Worm (Caenorhabditis elegans) whole organism, L3 larva: Measurements from ENCODE around the gene fipr-16.

Experiments
- R02D3.7 ChIP-seq: fragments of 150-350 bp; optimal IDR thresholded peaks from 2 replicates; lab custom pipeline; 2014; ENCODE audit warnings: missing biosample characterization, missing genetic modification characterization
- ZK546.5 ChIP-seq: sonication (generic microtip); optimal IDR thresholded peaks from 2 replicates; lab custom pipeline; 2017; ENCODE audit warnings: missing biosample characterization, missing genetic modification characterization
- aly-2 ChIP-seq: fragments of 150-350 bp; optimal IDR thresholded peaks from 2 replicates; lab custom pipeline; 2014; ENCODE audit warnings: missing biosample characterization, missing genetic modification characterization
- ama-1 ChIP-seq: fragments of 150-350 bp; optimal IDR thresholded peaks from 2 replicates; lab custom pipeline; 2018
- ceh-16 ChIP-seq: sonication (generic microtip); optimal IDR thresholded peaks from 2 replicates; lab custom pipeline; 2017; ENCODE audit warnings: missing biosample characterization, missing genetic modification characterization
- ceh-28 ChIP-seq: fragments of 150-350 bp; optimal IDR thresholded peaks from 2 replicates; lab custom pipeline; 2014; ENCODE audit warnings: missing biosample characterization, missing genetic modification reagents, missing genetic modification characterization
- ceh-82 ChIP-seq: fragments of 150-350 bp; optimal IDR thresholded peaks from 2 replicates; lab custom pipeline; 2014; ENCODE audit warnings: missing biosample characterization, missing genetic modification characterization
- ceh-9 ChIP-seq: sonication (generic microtip); optimal IDR thresholded peaks from 2 replicates; lab custom pipeline; 2018; ENCODE audit warnings: missing biosample characterization, missing genetic modification characterization
- daf-12 ChIP-seq: fragments of 150-350 bp; optimal IDR thresholded peaks from 2 replicates; lab custom pipeline; 2014; ENCODE audit warnings: missing biosample characterization, missing genetic modification reagents, missing genetic modification characterization
- egl-27 ChIP-seq: sonication (generic microtip); optimal IDR thresholded peaks from 4 replicates; lab custom pipeline; 2017; ENCODE audit warnings: missing biosample characterization, missing genetic modification reagents, missing genetic modification characterization
- egl-5 ChIP-seq: fragments of 150-350 bp; optimal IDR thresholded peaks from 2 replicates; lab custom pipeline; 2017; ENCODE audit warnings: missing biosample characterization, missing genetic modification reagents, missing genetic modification characterization, inconsistent platforms
- elt-1 ChIP-seq: fragments of 150-350 bp; optimal IDR thresholded peaks from 2 replicates; lab custom pipeline; 2014; ENCODE audit warnings: missing biosample characterization, missing genetic modification characterization
- elt-2 ChIP-seq: sonication (generic microtip); optimal IDR thresholded peaks from 2 replicates; lab custom pipeline; 2016; ENCODE audit warnings: missing genetic modification reagents, mild to moderate bottlenecking, missing genetic modification characterization, missing compliant biosample characterization
- elt-3 ChIP-seq, 3 experiments: fragments of 150-350 bp in 1 of 3; sonication (generic microtip) in 2 of 3; optimal IDR thresholded peaks; 2 replicates in 2 of 3; 4 replicates in 1 of 3; lab custom pipeline; 2014 to 2017; ENCODE audit warnings: missing biosample characterization in 3 of 3, missing genetic modification characterization in 3 of 3
- fkh-10 ChIP-seq: sonication (generic microtip); optimal IDR thresholded peaks from 2 replicates; lab custom pipeline; 2017; ENCODE audit warnings: missing biosample characterization, missing genetic modification reagents, missing genetic modification characterization
- fkh-2 ChIP-seq: fragments of 150-350 bp; optimal IDR thresholded peaks from 2 replicates; lab custom pipeline; 2014; ENCODE audit warnings: missing biosample characterization, missing genetic modification reagents, missing genetic modification characterization
- fos-1 ChIP-seq: fragments of 150-350 bp; optimal IDR thresholded peaks from 2 replicates; lab custom pipeline; 2014; ENCODE audit warnings: missing biosample characterization, missing genetic modification characterization
- hmg-11 ChIP-seq: sonication (generic microtip); optimal IDR thresholded peaks from 2 replicates; lab custom pipeline; 2016; ENCODE audit warnings: missing genetic modification characterization, missing compliant biosample characterization
- jun-1 ChIP-seq: fragments of 150-350 bp; optimal IDR thresholded peaks from 2 replicates; lab custom pipeline; 2014; ENCODE audit warnings: missing biosample characterization, missing genetic modification reagents, missing genetic modification characterization
- lin-39 ChIP-seq: fragments of 150-350 bp; optimal IDR thresholded peaks from 2 replicates; lab custom pipeline; 2018; ENCODE audit warnings: missing biosample characterization, missing genetic modification reagents, missing genetic modification characterization
- lsy-12 ChIP-seq: sonication (generic microtip); optimal IDR thresholded peaks from 2 replicates; lab custom pipeline; 2016; ENCODE audit warnings: mild to moderate bottlenecking, missing genetic modification characterization, missing compliant biosample characterization
- mml-1 ChIP-seq: fragments of 150-350 bp; sonication (generic microtip); optimal IDR thresholded peaks from 3 replicates; lab custom pipeline; 2014; ENCODE audit warnings: missing biosample characterization, missing genetic modification characterization
- nfya-1 ChIP-seq: sonication (generic microtip); optimal IDR thresholded peaks from 2 replicates; lab custom pipeline; 2017; ENCODE audit warnings: missing genetic modification characterization, mild to moderate bottlenecking, missing compliant biosample characterization, antibody characterized with exemption, moderate library complexity; ENCODE audit not compliant: insufficient read depth
- nhr-11 ChIP-seq: fragments of 150-350 bp; optimal IDR thresholded peaks from 2 replicates; lab custom pipeline; 2014; ENCODE audit warnings: missing biosample characterization, missing genetic modification characterization
- nhr-23 ChIP-seq: fragments of 150-350 bp; optimal IDR thresholded peaks from 2 replicates; lab custom pipeline; 2014; ENCODE audit warnings: missing biosample characterization, missing genetic modification reagents, missing genetic modification characterization
- nhr-25 ChIP-seq: sonication (generic microtip); optimal IDR thresholded peaks from 2 replicates; lab custom pipeline; 2017; ENCODE audit warnings: missing biosample characterization, missing genetic modification characterization
- nhr-28 ChIP-seq: fragments of 150-350 bp; optimal IDR thresholded peaks from 2 replicates; lab custom pipeline; 2014; ENCODE audit warnings: missing biosample characterization, missing genetic modification characterization
- nhr-43 ChIP-seq: sonication (generic microtip); optimal IDR thresholded peaks from 2 replicates; lab custom pipeline; 2016; ENCODE audit warnings: mild to moderate bottlenecking, missing genetic modification characterization, missing compliant biosample characterization; ENCODE audit not compliant: poor library complexity, severe bottlenecking
- nhr-67 ChIP-seq: fragments of 150-350 bp; optimal IDR thresholded peaks from 2 replicates; lab custom pipeline; 2014; ENCODE audit warnings: missing biosample characterization, missing genetic modification characterization
- nhr-76 ChIP-seq: fragments of 150-350 bp; sonication (generic microtip); optimal IDR thresholded peaks from 5 replicates; lab custom pipeline; 2014; ENCODE audit warnings: missing biosample characterization, missing genetic modification characterization
- nhr-77 ChIP-seq: fragments of 150-350 bp; optimal IDR thresholded peaks from 2 replicates; lab custom pipeline; 2014; ENCODE audit warnings: missing biosample characterization, missing genetic modification characterization
- pha-4 ChIP-seq: fragments of 150-350 bp; optimal IDR thresholded peaks from 2 replicates; lab custom pipeline; 2014; ENCODE audit warnings: missing biosample characterization, missing genetic modification reagents, missing genetic modification characterization
- pqm-1 ChIP-seq: fragments of 150-350 bp; optimal IDR thresholded peaks from 2 replicates; lab custom pipeline; 2017; ENCODE audit warnings: missing biosample characterization, missing genetic modification characterization, inconsistent platforms
- sea-2 ChIP-seq: fragments of 150-350 bp; sonication (generic microtip); optimal IDR thresholded peaks from 4 replicates; lab custom pipeline; 2014; ENCODE audit warnings: missing biosample characterization, missing genetic modification reagents, missing genetic modification characterization
- skn-1 ChIP-seq: fragments of 150-350 bp; optimal IDR thresholded peaks from 2 replicates; lab custom pipeline; 2014; ENCODE audit warnings: missing biosample characterization, missing genetic modification characterization
- snpc-4 ChIP-seq: fragments of 150-350 bp; optimal IDR thresholded peaks from 2 replicates; lab custom pipeline; 2014; ENCODE audit warnings: missing biosample characterization, missing genetic modification characterization
- tbx-2 ChIP-seq: sonication (generic microtip); optimal IDR thresholded peaks from 2 replicates; lab custom pipeline; 2016; ENCODE audit warnings: mild to moderate bottlenecking, missing genetic modification characterization, missing compliant biosample characterization
- unc-39 ChIP-seq: sonication (generic microtip); optimal IDR thresholded peaks from 4 replicates; lab custom pipeline; 2017; ENCODE audit warnings: missing biosample characterization, missing genetic modification characterization
- unc-62 ChIP-seq: fragments of 150-350 bp; sonication (generic microtip); optimal IDR thresholded peaks from 4 replicates; lab custom pipeline; 2014; ENCODE audit warnings: missing biosample characterization, missing genetic modification reagents, missing genetic modification characterization
- zag-1 ChIP-seq: fragments of 150-350 bp; optimal IDR thresholded peaks from 2 replicates; lab custom pipeline; 2014; ENCODE audit warnings: missing biosample characterization, missing genetic modification characterization
- ztf-11 ChIP-seq: fragments of 150-350 bp; optimal IDR thresholded peaks from 2 replicates; lab custom pipeline; 2014; ENCODE audit warnings: missing biosample characterization, missing genetic modification characterization

Gene fipr-16

DNA sequence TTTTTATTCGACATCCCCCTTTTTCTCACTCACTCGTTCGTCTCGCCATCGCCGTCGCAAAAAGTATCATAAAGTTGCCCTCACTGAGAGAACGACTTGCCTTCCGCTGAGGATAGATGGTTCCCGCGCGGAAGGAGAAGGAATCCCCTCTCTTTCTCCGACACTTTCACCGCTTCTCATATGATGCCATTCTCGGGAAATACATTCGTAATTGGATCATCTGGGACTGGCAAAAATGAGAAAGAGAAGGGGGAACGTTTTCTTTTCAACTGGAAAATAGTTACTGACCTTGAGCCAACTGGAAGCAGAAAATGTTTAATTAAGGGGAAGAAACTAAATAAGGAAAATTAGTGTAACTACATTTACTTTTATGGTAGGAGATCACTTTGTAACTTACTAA, 18.9 kb downstream of the fipr-16 start:
- no peak for TF ChIP-seq ceh-82 (tag; lab: Kevin White, UChicago)
- TF ChIP-seq nhr-25, result peak; percentile 35
- TF ChIP-seq mml-1 (tag; lab: Kevin White, UChicago), result no peak
- TF ChIP-seq nhr-67 (tag; lab: Kevin White, UChicago), result no peak

- no peak for TF ChIP-seq snpc-4 (tag; lab: Kevin White, UChicago)
- no peak for TF ChIP-seq pqm-1
- TF ChIP-seq nfya-1 (tag; lab: Kevin White, UChicago), result no peak
- no peak for TF ChIP-seq ceh-9 (tag; lab: Kevin White, UChicago)
- TF ChIP-seq ama-1, result no peak
- no peak for TF ChIP-seq egl-5
These were observed 20.5 kb downstream of the fipr-16 start for ce11 chrIII:8570289-8570688.

- TF ChIP-seq unc-39, result no peak
- TF ChIP-seq skn-1 (tag; lab: Kevin White, UChicago), result no peak
- no peak for TF ChIP-seq nhr-11 (tag; lab: Kevin White, UChicago)
These were observed 26.4 kb downstream of the fipr-16 start for ce11 chrIII:8564372-8564771.

- TF ChIP-seq ZK546.5 (tag; lab: Kevin White, UChicago) (no peak), jun-1 (no peak), nhr-76 (tag; lab: Kevin White, UChicago) (no peak), elt-3 (tag; optimal IDR thresholded peaks at IDR 0.05; lab: Kevin White, UChicago) (no peak), elt-2 (tag; lab: Kevin White, UChicago) (no peak), nhr-67 (tag; lab: Kevin White, UChicago) (no peak), ceh-28 (tag; lab: Kevin White, UChicago) (no peak), fkh-10 (GFP tag; lab: Kevin White, UChicago) (no peak), nhr-28 (tag; lab: Kevin White, UChicago) (no peak), aly-2 (no peak), fkh-2 (tag; lab: Kevin White, UChicago) (no peak), daf-12 (tag; lab: Kevin White, UChicago) (no peak)
These were observed 29.9 kb downstream of the fipr-16 start, which contains the start of gene acdh-6 for ce11 chrIII:8560836-8561235. TSS of gene acdh-6 (plus strand) at chrIII:8561136.

ce11 chrIII:8560398-8560797, 30.4 kb downstream of the fipr-16 start:
- TF ChIP-seq nhr-77 (tag; lab: Kevin White, UChicago) (no peak), nhr-23 (tag; lab: Kevin White, UChicago) (no peak), sea-2 (GFP tag; lab: Kevin White, UChicago) (no peak), R02D3.7 (tag; lab: Kevin White, UChicago) (no peak), tbx-2 (tag; lab: Kevin White, UChicago) (no peak), nhr-28 (tag; lab: Kevin White, UChicago) (no peak), elt-3 (tag; optimal IDR thresholded peaks at IDR 0.05; lab: Kevin White, UChicago) (no peak), egl-27 (tag; lab: Kevin White, UChicago) (no peak)

DNA sequence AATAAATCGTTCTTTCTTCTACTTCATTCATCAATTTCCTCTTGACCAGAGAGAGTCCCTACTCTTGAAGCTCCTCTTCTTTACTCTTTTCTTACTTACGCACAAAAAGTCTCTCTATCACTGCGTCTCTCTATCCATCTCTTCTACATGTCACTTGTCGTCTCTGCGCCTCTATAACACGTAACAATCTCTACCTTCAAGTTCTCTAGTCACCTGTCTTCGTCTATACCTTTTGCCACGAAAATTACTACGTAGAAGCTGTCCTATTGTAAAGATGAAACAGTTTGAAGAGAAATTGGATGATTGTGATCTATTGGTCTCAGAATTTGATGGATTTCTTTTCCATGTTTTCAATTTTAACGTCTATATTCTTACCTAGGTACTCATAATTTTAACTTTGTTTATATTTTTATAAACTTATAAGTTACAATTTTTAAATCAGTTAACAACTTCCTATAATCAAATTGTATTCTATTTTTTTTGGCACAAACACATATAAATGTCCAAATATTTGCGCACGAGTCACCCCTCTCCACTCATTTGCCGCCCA, 33.9 kb downstream of the fipr-16 start, which contains the start of gene C02D5.2:
Gene C02D5.2 (plus strand): TSS at position 500 of the 550 bp plus-strand sequence.
- no peak for TF ChIP-seq nhr-76 (tag; lab: Kevin White, UChicago)
- peak; percentile 41 for TF ChIP-seq pha-4 (tag; lab: Kevin White, UChicago)
- TF ChIP-seq ceh-82 (tag; lab: Kevin White, UChicago), result no peak
- no peak for TF ChIP-seq ceh-16
- peak; percentile 1 for TF ChIP-seq snpc-4 (tag; lab: Kevin White, UChicago)
- no peak for TF ChIP-seq nhr-25
- TF ChIP-seq nhr-11 (tag; lab: Kevin White, UChicago), result peak; percentile 6
- no peak for TF ChIP-seq mml-1 (tag; lab: Kevin White, UChicago)
- TF ChIP-seq zag-1 (tag; lab: Kevin White, UChicago), result no peak
- peak; percentile 42 for TF ChIP-seq hmg-11
- TF ChIP-seq daf-12 (tag; lab: Kevin White, UChicago), result no peak
- no peak for TF ChIP-seq unc-39
- TF ChIP-seq nhr-28 (tag; lab: Kevin White, UChicago), result no peak
- TF ChIP-seq sea-2 (GFP tag; lab: Kevin White, UChicago), result no peak
- no peak for TF ChIP-seq aly-2
- TF ChIP-seq ceh-9 (tag; lab: Kevin White, UChicago), result no peak
- TF ChIP-seq elt-2 (tag; lab: Kevin White, UChicago), result peak; percentile 27
- TF ChIP-seq lsy-12 (tag; lab: Kevin White, UChicago), result no peak
- no peak for TF ChIP-seq pqm-1
- peak; percentile 30 for TF ChIP-seq unc-62 (GFP tag; lab: Kevin White, UChicago)
- peak; percentile 48 for TF ChIP-seq lin-39 (tag; lab: Kevin White, UChicago)
- no peak for TF ChIP-seq fos-1
- no peak for TF ChIP-seq fkh-2 (tag; lab: Kevin White, UChicago)
- TF ChIP-seq ztf-11 (tag; lab: Kevin White, UChicago), result no peak
- no peak for TF ChIP-seq egl-5
- TF ChIP-seq elt-1, result no peak
- TF ChIP-seq egl-27 (tag; lab: Kevin White, UChicago), result no peak
- TF ChIP-seq fkh-10 (GFP tag; lab: Kevin White, UChicago), result no peak
- peak; percentile 54 for TF ChIP-seq nfya-1 (tag; lab: Kevin White, UChicago)
- no peak for TF ChIP-seq nhr-43 (tag; lab: Kevin White, UChicago)
